Fruit fly (Drosophila melanogaster) Kc167 (cell line): ENCODE data around the gene PGRP-LA.

ENCODE experiments used
- Myc ChIP-seq: fragments of >200 bp; optimal IDR thresholded peaks from 2 replicates; lab custom pipeline; 2017; ENCODE audit warnings: missing external identifiers
- Sin3A ChIP-seq: fragments of >200 bp; optimal IDR thresholded peaks from 2 replicates; lab custom pipeline; 2018; ENCODE audit warnings: missing external identifiers
- h ChIP-seq: fragments of >200 bp; optimal IDR thresholded peaks from 3 replicates; lab custom pipeline; 2018; ENCODE audit warnings: missing external identifiers
- insv ChIP-seq: fragments of >200 bp; optimal IDR thresholded peaks from 3 replicates; lab custom pipeline; 2018; ENCODE audit warnings: missing external identifiers
- psq ChIP-seq: fragments of >200 bp; optimal IDR thresholded peaks from 2 replicates; lab custom pipeline; 2017; ENCODE audit warnings: missing external identifiers
- ttk ChIP-seq: sonication (Bioruptor generic); optimal IDR thresholded peaks from 2 replicates; lab custom pipeline; 2017; ENCODE audit warnings: missing external identifiers

- TF ChIP-seq Sin3A = no peak
- TF ChIP-seq insv = no peak
- no peak for TF ChIP-seq psq (lab: Kevin White, UChicago)
- TF ChIP-seq Myc (lab: Kevin White, UChicago) = no peak
- no peak for TF ChIP-seq ttk (lab: Kevin White, UChicago)
- no peak for TF ChIP-seq h (lab: Kevin White, UChicago)
Measured at dm6 chr3L:9357830-9358712, 23.9 kb downstream of the PGRP-LA start.
